Worm (Caenorhabditis elegans) whole organism, late embryonic: ENCODE data around the gene C08F1.6.
"Not testable (repeated sequence)": the region's sequence is repeated elsewhere in the genome, so short reads cannot be mapped to it uniquely, and the experiment has no call there.

Experiments
- C08G9.2 ChIP-seq: sonication (generic microtip); optimal IDR thresholded peaks from 2 replicates; lab custom pipeline; 2016; ENCODE audit warnings: mild to moderate bottlenecking, missing genetic modification characterization, moderate library complexity, missing compliant biosample characterization
- C38D4.7 ChIP-seq: fragments of 200-800 bp; sonication (Bioruptor generic); optimal IDR thresholded peaks from 2 replicates; lab custom pipeline; 2018; ENCODE audit warnings: mild to moderate bottlenecking, missing genetic modification characterization, moderate library complexity, missing compliant biosample characterization
- K02D7.2 ChIP-seq: sonication (generic microtip); optimal IDR thresholded peaks from 2 replicates; lab custom pipeline; 2017; ENCODE audit warnings: mild to moderate bottlenecking, missing genetic modification characterization, missing compliant biosample characterization
- K09A11.1 ChIP-seq: sonication (generic microtip); optimal IDR thresholded peaks from 2 replicates; lab custom pipeline; 2017; ENCODE audit warnings: antibody characterized with exemption, mild to moderate bottlenecking, missing genetic modification characterization, missing compliant biosample characterization; ENCODE audit not compliant: insufficient read depth
- Y22D7AL.16 ChIP-seq: sonication (generic microtip); optimal IDR thresholded peaks from 2 replicates; lab custom pipeline; 2016; ENCODE audit warnings: missing genetic modification characterization, missing compliant biosample characterization
- ama-1 ChIP-seq: fragments of 150-350 bp; optimal IDR thresholded peaks from 2 replicates; lab custom pipeline; 2014
- ceh-18 ChIP-seq: sonication (generic microtip); optimal IDR thresholded peaks from 2 replicates; lab custom pipeline; 2016; ENCODE audit warnings: missing genetic modification characterization, missing compliant biosample characterization
- ceh-19 ChIP-seq: fragments of 200-800 bp; sonication (Bioruptor generic); optimal IDR thresholded peaks from 2 replicates; lab custom pipeline; 2018; ENCODE audit warnings: mild to moderate bottlenecking, missing genetic modification characterization, missing compliant biosample characterization
- ceh-24 ChIP-seq: sonication (generic microtip); optimal IDR thresholded peaks from 2 replicates; lab custom pipeline; 2016; ENCODE audit warnings: mild to moderate bottlenecking, missing genetic modification characterization, missing compliant biosample characterization
- ceh-30 ChIP-seq: fragments of 150-350 bp; optimal IDR thresholded peaks from 2 replicates; lab custom pipeline; 2014; ENCODE audit warnings: missing biosample characterization, missing genetic modification characterization
- dmd-4 ChIP-seq: sonication (generic microtip); optimal IDR thresholded peaks from 2 replicates; lab custom pipeline; 2016; ENCODE audit warnings: borderline replicate concordance, missing genetic modification characterization, missing compliant biosample characterization
- elt-2 ChIP-seq: sonication (generic microtip); optimal IDR thresholded peaks from 2 replicates; lab custom pipeline; 2016; ENCODE audit warnings: missing genetic modification reagents, missing genetic modification characterization, missing compliant biosample characterization
- elt-4 ChIP-seq: sonication (generic microtip); optimal IDR thresholded peaks from 2 replicates; lab custom pipeline; 2016; ENCODE audit warnings: missing genetic modification characterization, missing compliant biosample characterization
- ets-4 ChIP-seq: sonication (generic microtip); optimal IDR thresholded peaks from 2 replicates; lab custom pipeline; 2016; ENCODE audit warnings: missing genetic modification characterization, missing compliant biosample characterization
- eyg-1 ChIP-seq: sonication (generic microtip); optimal IDR thresholded peaks from 2 replicates; lab custom pipeline; 2016; ENCODE audit warnings: missing genotype, missing genetic modification characterization, missing compliant biosample characterization
- fax-1 ChIP-seq: sonication (generic microtip); optimal IDR thresholded peaks from 2 replicates; lab custom pipeline; 2016; ENCODE audit warnings: missing genotype, missing genetic modification characterization, missing compliant biosample characterization
- gmeb-2 ChIP-seq: sonication (generic microtip); optimal IDR thresholded peaks from 2 replicates; lab custom pipeline; 2016; ENCODE audit warnings: missing genetic modification characterization, inconsistent platforms, missing compliant biosample characterization
- hlh-15 ChIP-seq: sonication (generic microtip); optimal IDR thresholded peaks from 2 replicates; lab custom pipeline; 2016; ENCODE audit warnings: missing genetic modification characterization, missing compliant biosample characterization
- hlh-30 ChIP-seq: sonication (generic microtip); optimal IDR thresholded peaks from 2 replicates; lab custom pipeline; 2017; ENCODE audit warnings: antibody characterized with exemption, missing genetic modification characterization, missing compliant biosample characterization; ENCODE audit not compliant: insufficient read depth
- hlh-8 ChIP-seq: sonication (generic microtip); optimal IDR thresholded peaks from 2 replicates; lab custom pipeline; 2016; ENCODE audit warnings: missing genotype, missing genetic modification characterization, missing compliant biosample characterization
- nhr-11 ChIP-seq: fragments of 150-350 bp; optimal IDR thresholded peaks from 2 replicates; lab custom pipeline; 2014; ENCODE audit warnings: missing biosample characterization, missing genetic modification characterization
- nhr-232 ChIP-seq: sonication (generic microtip); optimal IDR thresholded peaks from 2 replicates; lab custom pipeline; 2016; ENCODE audit warnings: missing genetic modification characterization, missing compliant biosample characterization
- pax-1 ChIP-seq: fragments of 150-350 bp; optimal IDR thresholded peaks from 2 replicates; lab custom pipeline; 2014; ENCODE audit warnings: missing biosample characterization, missing genetic modification characterization
- pha-4 ChIP-seq: fragments of 150-350 bp; optimal IDR thresholded peaks from 2 replicates; lab custom pipeline; 2018; ENCODE audit warnings: missing biosample characterization, missing genetic modification reagents, missing genetic modification characterization
- pqm-1 ChIP-seq: sonication (generic microtip); optimal IDR thresholded peaks from 2 replicates; lab custom pipeline; 2016; ENCODE audit warnings: missing genetic modification characterization, missing compliant biosample characterization
- pros-1 ChIP-seq: fragments of 150-350 bp; optimal IDR thresholded peaks from 2 replicates; lab custom pipeline; 2014; ENCODE audit warnings: missing biosample characterization, missing genetic modification reagents, missing genetic modification characterization
- sox-2 ChIP-seq: fragments of 200-800 bp; sonication (Bioruptor generic); IDR thresholded peaks from 2 replicates; pipeline ENCODE4 v1.3.6; 2022; ENCODE audit warnings: missing genetic modification reagents, missing genetic modification characterization, missing compliant biosample characterization
- syd-9 ChIP-seq: sonication (generic microtip); optimal IDR thresholded peaks from 2 replicates; lab custom pipeline; 2016; ENCODE audit warnings: mild to moderate bottlenecking, missing genetic modification characterization, moderate library complexity, missing compliant biosample characterization
- tbx-2 ChIP-seq: sonication (generic microtip); optimal IDR thresholded peaks from 2 replicates; lab custom pipeline; 2016; ENCODE audit warnings: missing genetic modification characterization, missing compliant biosample characterization
- ttx-3 ChIP-seq: sonication (generic microtip); optimal IDR thresholded peaks from 2 replicates; lab custom pipeline; 2016; ENCODE audit warnings: missing genetic modification reagents, missing genetic modification characterization, missing compliant biosample characterization
- unc-3 ChIP-seq, 2 experiments: fragments of 200-800 bp in 1 of 2; sonication (Bioruptor generic) in 1 of 2; sonication (generic microtip) in 1 of 2; conservative IDR thresholded peaks in 1 of 2; optimal IDR thresholded peaks in 1 of 2; 2 replicates each; pipeline versions ENCODE4 v1.3.6 to Lab custom; 2016 to 2022; ENCODE audit warnings: missing compliant biosample characterization in 2 of 2, missing genetic modification characterization in 2 of 2, missing genetic modification reagents in 1 of 2
- unc-42 ChIP-seq: sonication (generic microtip); optimal IDR thresholded peaks from 2 replicates; lab custom pipeline; 2016; ENCODE audit warnings: missing genotype, missing genetic modification characterization, missing compliant biosample characterization
- unc-86 ChIP-seq: sonication (generic microtip); optimal IDR thresholded peaks from 2 replicates; lab custom pipeline; 2016; ENCODE audit warnings: missing genetic modification characterization, missing compliant biosample characterization

C08F1.6 gene

DNA sequence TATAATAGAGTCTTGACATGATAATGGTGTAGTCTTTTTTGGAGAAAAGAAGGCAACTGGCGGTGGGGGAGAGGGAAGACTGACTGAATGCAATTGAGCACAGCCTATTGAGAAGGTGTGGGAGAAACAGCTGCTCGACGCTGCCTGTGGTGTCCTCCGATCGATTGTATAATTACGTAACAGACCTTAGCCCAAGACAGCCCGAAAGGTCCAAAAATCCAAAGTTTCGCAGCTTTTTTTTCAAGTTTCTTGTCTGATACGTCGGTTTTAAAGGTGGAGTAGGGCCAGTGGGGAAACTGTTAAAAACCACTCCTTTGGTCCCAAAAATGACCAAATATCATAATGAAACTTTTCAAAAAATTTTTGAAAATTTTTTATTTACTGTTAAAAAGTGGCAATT is at the start of gene C08F1.6, which contains the start of gene fbxb-13:
C08F1.6 (minus strand) TSS at position 101 of the 400 bp plus-strand sequence.
fbxb-13 (plus strand) TSS at position 191 of the 400 bp plus-strand sequence.
- TF ChIP-seq K09A11.1 (no peak), dmd-4 (tag; lab: Kevin White, UChicago) (no peak)

ce11 chrII:1836204-1836603 is 48.2 kb upstream of the C08F1.6 start, which contains the start of gene T08E11.1:
T08E11.1 (plus strand) TSS chrII:1836504.
- no peak for TF ChIP-seq pqm-1 (tag; lab: Kevin White, UChicago)
- no peak for TF ChIP-seq K02D7.2
- TF ChIP-seq pax-1 (tag; lab: Kevin White, UChicago), result no peak
- TF ChIP-seq ets-4 (tag; lab: Kevin White, UChicago), result no peak
- no peak for TF ChIP-seq syd-9
- no peak for TF ChIP-seq sox-2 (GFP tag; lab: Robert Waterston, UW)
- TF ChIP-seq tbx-2, result no peak
- TF ChIP-seq pha-4 (tag; lab: Kevin White, UChicago), result no peak
- TF ChIP-seq ceh-30 (tag; lab: Kevin White, UChicago), result no peak
- TF ChIP-seq ceh-18 (tag; lab: Kevin White, UChicago), result no peak
- TF ChIP-seq elt-4 (tag; lab: Kevin White, UChicago), result no peak
- TF ChIP-seq unc-86, result no peak
- TF ChIP-seq ama-1 (lab: Kevin White, UChicago), result no peak

- TF ChIP-seq ceh-24 (tag; lab: Kevin White, UChicago) (no peak), fax-1 (tag; lab: Kevin White, UChicago) (no peak), hlh-30 (tag; lab: Kevin White, UChicago) (no peak), ama-1 (lab: Kevin White, UChicago) (no peak), unc-3 (GFP tag; conservative IDR thresholded peaks at IDR 0.05; lab: Robert Waterston, UW) (no peak), unc-3 (tag; optimal IDR thresholded peaks at IDR 0.05; lab: Kevin White, UChicago) (no peak), ttx-3 (tag; lab: Kevin White, UChicago) (no peak), ceh-19 (GFP tag; lab: Kevin White, UChicago) (no peak), pros-1 (tag; lab: Kevin White, UChicago) (no peak), nhr-232 (no peak), eyg-1 (no peak)
Observed at ce11 chrII:1831883-1832388, 43.9 kb upstream of the C08F1.6 start, which contains the start of gene math-39. math-39 (plus strand) TSS chrII:1832338.

DNA sequence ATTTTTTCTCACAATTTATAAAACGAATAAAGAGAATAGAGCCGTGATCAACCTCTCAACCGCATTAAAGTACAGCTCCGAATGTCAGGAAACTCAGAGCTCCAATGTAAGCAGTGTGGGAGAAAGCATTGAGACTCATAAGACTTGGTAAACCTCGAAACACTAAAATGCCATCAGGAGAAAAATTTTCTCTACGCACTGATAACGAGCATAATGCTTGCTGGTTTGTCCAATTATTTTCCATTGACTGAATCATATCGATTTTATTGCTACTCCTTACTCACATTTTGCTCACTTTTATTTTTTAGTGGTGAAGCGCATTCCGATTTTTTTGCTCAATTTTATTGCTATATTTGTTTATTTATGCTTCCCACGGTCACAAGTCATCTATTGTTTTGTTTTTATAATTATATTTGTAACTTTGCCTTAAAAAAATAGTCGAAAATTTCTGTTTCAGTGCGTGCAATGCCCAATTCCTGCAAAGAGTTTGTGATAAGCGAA is 42.2 kb upstream of the C08F1.6 start, which contains the start of gene math-40:
math-40 (plus strand) TSS at position 451 of the 501 bp plus-strand sequence.
- no peak for TF ChIP-seq elt-2
- TF ChIP-seq hlh-15 (tag; lab: Kevin White, UChicago), result no peak
- no peak for TF ChIP-seq unc-42 (tag; lab: Kevin White, UChicago)
- TF ChIP-seq elt-4 (tag; lab: Kevin White, UChicago), result no peak
- TF ChIP-seq nhr-232, result no peak
- no peak for TF ChIP-seq dmd-4 (tag; lab: Kevin White, UChicago)
- TF ChIP-seq Y22D7AL.16 (tag; lab: Kevin White, UChicago), result no peak
- TF ChIP-seq hlh-8 (tag; lab: Kevin White, UChicago), result no peak
- no peak for TF ChIP-seq C38D4.7 (GFP tag; lab: Kevin White, UChicago)
- TF ChIP-seq C08G9.2 (tag; lab: Kevin White, UChicago), result no peak
- TF ChIP-seq ceh-30 (tag; lab: Kevin White, UChicago), result no peak
- no peak for TF ChIP-seq gmeb-2 (tag; lab: Kevin White, UChicago)

ce11 chrII:1824329-1824728 is 36.3 kb upstream of the C08F1.6 start, which contains the start of gene math-41:
math-41 (plus strand) TSS chrII:1824629.
- TF ChIP-seq nhr-11; ama-1 (lab: Kevin White, UChicago); K02D7.2: not testable (repeated sequence)
